Worm (Caenorhabditis elegans): ENCODE measurements around the gene his-8.

his-8 gene

DNA sequence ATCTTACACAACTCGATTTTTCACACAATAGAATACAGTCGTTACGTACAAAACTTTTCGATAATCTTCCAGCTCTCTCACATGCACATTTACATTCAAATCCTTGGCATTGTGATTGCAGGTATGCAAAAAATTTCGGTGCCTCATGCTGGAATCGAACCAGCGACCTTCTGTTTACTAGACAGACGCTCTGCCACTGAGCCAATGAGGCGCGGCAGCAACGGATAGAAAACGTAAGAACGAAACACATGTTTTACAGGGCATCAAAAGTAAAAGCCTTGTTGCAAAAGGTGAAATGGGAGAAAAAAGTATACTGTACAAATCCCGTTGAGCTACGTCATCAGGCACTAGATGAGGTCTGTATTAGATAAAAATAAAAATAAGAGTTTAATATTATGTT, 36.9 kb downstream of the his-8 start (continued):
- TF ChIP-seq lsy-27 (tag; optimal IDR thresholded peaks at IDR 0.05; ENCODE audit: borderline replicate concordance, insufficient read depth) (no peak), K11D2.4 (GFP tag; IDR thresholded peaks at IDR 0.05) (no peak), ZK185.1 (tag; optimal IDR thresholded peaks at IDR 0.05; ENCODE audit: poor library complexity, severe bottlenecking) (no peak), Y56A3A.18 (GFP tag; IDR thresholded peaks at IDR 0.05) (0 out of 2 replicates have a peak, but pooled peaks have one; percentile 14), zim-3 (tag; optimal IDR thresholded peaks at IDR 0.05) (no peak), hlh-12 (tag; optimal IDR thresholded peaks at IDR 0.05) (no peak), pbrm-1 (GFP tag; IDR thresholded peaks at IDR 0.05) (peak; percentile 58; the same call in 1 of the 2 replicates), gei-17 (GFP tag; optimal IDR thresholded peaks at IDR 0.05) (no peak), repo-1 (tag; optimal IDR thresholded peaks at IDR 0.05) (no peak), lir-1 (GFP tag; conservative IDR thresholded peaks at IDR 0.05) (no peak), unc-130 (GFP tag; optimal IDR thresholded peaks at IDR 0.05) (no peak), lin-54 (GFP tag; optimal IDR thresholded peaks at IDR 0.05) (peak; percentile 29), attf-3 (GFP tag; conservative IDR thresholded peaks at IDR 0.05) (0 out of 2 replicates have a peak, but pooled peaks have one; percentile 40), nhr-27 (tag; optimal IDR thresholded peaks at IDR 0.05) (peak; percentile 13)

DNA sequence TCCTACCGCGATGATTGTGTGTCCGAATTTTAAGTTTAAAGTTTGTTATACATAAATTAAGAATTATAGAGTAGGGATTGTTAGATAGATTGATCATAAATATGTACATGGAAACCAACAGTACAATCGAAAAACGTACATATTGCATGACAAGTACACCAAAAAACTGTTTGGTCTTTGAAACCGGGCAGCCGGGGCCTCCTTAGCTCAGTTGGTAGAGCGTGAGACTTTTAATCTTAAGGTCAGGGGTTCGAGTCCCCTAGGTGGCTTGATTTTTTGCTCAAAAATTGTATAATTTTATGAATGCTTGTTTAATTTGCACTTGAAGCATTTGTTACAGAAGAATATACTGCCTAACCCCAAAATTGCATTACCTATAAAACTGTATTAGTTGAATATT, 37.8 kb downstream of the his-8 start:
- TF ChIP-seq ceh-40 (GFP tag; IDR thresholded peaks at IDR 0.05) (peak; percentile 74; the same call in 1 of the 2 replicates), B0035.1 (tag; optimal IDR thresholded peaks at IDR 0.05) (no peak), sptf-2 (GFP tag; optimal IDR thresholded peaks at IDR 0.05) (peak; percentile 74), nfya-1 (tag; optimal IDR thresholded peaks at IDR 0.05; ENCODE audit: borderline replicate concordance, insufficient read depth) (no peak), bed-2 (GFP tag; IDR thresholded peaks at IDR 0.05) (no peak), lag-1 (GFP tag; IDR thresholded peaks at IDR 0.05) (no peak), ceh-100 (GFP tag; IDR thresholded peaks at IDR 0.05) (no peak), snpc-1.1 (tag; optimal IDR thresholded peaks at IDR 0.05; ENCODE audit: insufficient read depth) (peak; percentile 29), attf-5 (GFP tag; optimal IDR thresholded peaks at IDR 0.05) (peak; percentile 32), snpc-4 (GFP tag; optimal IDR thresholded peaks at IDR 0.05) (no peak), snpc-4 (tag; optimal IDR thresholded peaks at IDR 0.05) (peak in 1 of 4 experiments; percentile 74), ztf-25 (GFP tag; IDR thresholded peaks at IDR 0.05) (peak; percentile 71; the same call in 1 of the 2 replicates), mcd-1 (GFP tag; IDR thresholded peaks at IDR 0.05) (no peak), bed-1 (GFP tag; IDR thresholded peaks at IDR 0.05) (no peak), hmg-20 (GFP tag; IDR thresholded peaks at IDR 0.05) (no peak), atf-7 (tag; optimal IDR thresholded peaks at IDR 0.05) (no peak), F55B11.4 (tag; optimal IDR thresholded peaks at IDR 0.05; ENCODE audit: borderline replicate concordance, insufficient read depth) (no peak), B0261.1 (tag; optimal IDR thresholded peaks at IDR 0.05) (peak; percentile 66), akir-1 (GFP tag; optimal IDR thresholded peaks at IDR 0.05) (no peak), nfyb-1 (GFP tag; IDR thresholded peaks at IDR 0.05) (no peak), repo-1 (tag; optimal IDR thresholded peaks at IDR 0.05) (no peak), tbp1 (GFP tag; optimal IDR thresholded peaks at IDR 0.05) (peak; percentile 90), somi-1 (GFP tag; optimal IDR thresholded peaks at IDR 0.05) (no peak), madf-6 (GFP tag; IDR thresholded peaks at IDR 0.05) (peak; percentile 52; the same call in 1 of the 2 replicates), F33H1.4 (GFP tag; IDR thresholded peaks at IDR 0.05) (no peak), tlf-1 (GFP tag; optimal IDR thresholded peaks at IDR 0.05) (no peak), tbx-9 (tag; optimal IDR thresholded peaks at IDR 0.05; ENCODE audit: borderline replicate concordance) (no peak), hrde-1 (tag; optimal IDR thresholded peaks at IDR 0.05; ENCODE audit: borderline replicate concordance) (no peak), ztf-26 (tag; optimal IDR thresholded peaks at IDR 0.05) (no peak), lin-26 (GFP tag; IDR thresholded peaks at IDR 0.05) (peak; percentile 91), die-1 (tag; optimal IDR thresholded peaks at IDR 0.05) (peak; percentile 69), ccch-3 (GFP tag; optimal IDR thresholded peaks at IDR 0.05) (no peak), F49E8.2 (tag; optimal IDR thresholded peaks at IDR 0.05; ENCODE audit: insufficient read depth) (no peak), rcor-1 (GFP tag; IDR thresholded peaks at IDR 0.05) (0 out of 2 replicates have a peak, but pooled peaks have one; percentile 17), pbrm-1 (GFP tag; IDR thresholded peaks at IDR 0.05) (peak; percentile 50)

Data from whole organism, young adult.